Fruit fly (Drosophila melanogaster): ENCODE data around the gene CG14153.

The CG14153 gene

dm6 chr3L:10643228-10643627 lies at the start of gene CG14153:
Gene CG14153, plus strand, starts transcription at chr3L:10643528.
- TF ChIP-seq ttk (optimal IDR thresholded peaks at IDR 0.05) (no peak), Sin3A (optimal IDR thresholded peaks at IDR 0.05) (no peak), h (optimal IDR thresholded peaks at IDR 0.05) (no peak), insv (optimal IDR thresholded peaks at IDR 0.05) (no peak), Myc (optimal IDR thresholded peaks at IDR 0.05) (no peak), psq (optimal IDR thresholded peaks at IDR 0.05) (no peak)

dm6 chr3L:10599512-10599911 lies 43.8 kb upstream of the CG14153 start:
- TF ChIP-seq Sin3A (optimal IDR thresholded peaks at IDR 0.05) (no peak), psq (optimal IDR thresholded peaks at IDR 0.05) (no peak)

- TF ChIP-seq Myc (optimal IDR thresholded peaks at IDR 0.05): no peak
- no peak for TF ChIP-seq insv (optimal IDR thresholded peaks at IDR 0.05)
- no peak for TF ChIP-seq Sin3A (optimal IDR thresholded peaks at IDR 0.05)
- no peak for TF ChIP-seq h (optimal IDR thresholded peaks at IDR 0.05)
Measured at dm6 chr3L:10623476-10623875, 19.9 kb upstream of the CG14153 start, which contains the start of gene CG42521. Gene CG42521, minus strand, starts transcription at chr3L:10623576.

dm6 chr3L:10625499-10625898 lies 17.8 kb upstream of the CG14153 start, which contains the start of gene CG43127:
Gene CG43127, minus strand, starts transcription at chr3L:10625599.
- TF ChIP-seq psq (optimal IDR thresholded peaks at IDR 0.05) (no peak), h (optimal IDR thresholded peaks at IDR 0.05) (no peak), ttk (optimal IDR thresholded peaks at IDR 0.05) (no peak), Myc (optimal IDR thresholded peaks at IDR 0.05) (no peak), insv (optimal IDR thresholded peaks at IDR 0.05) (no peak), Sin3A (optimal IDR thresholded peaks at IDR 0.05) (no peak)

- TF ChIP-seq Sin3A (optimal IDR thresholded peaks at IDR 0.05): no peak
- TF ChIP-seq insv (optimal IDR thresholded peaks at IDR 0.05): no peak
Measured at dm6 chr3L:10626199-10626598, 17.1 kb upstream of the CG14153 start, which contains the start of gene CG34238. Gene CG34238, plus strand, starts transcription at chr3L:10626499.

dm6 chr3L:10628384-10628783 lies 14.9 kb upstream of the CG14153 start, which contains the start of gene CG14151:
Gene CG14151, minus strand, starts transcription at chr3L:10628484.
- no peak for TF ChIP-seq insv (optimal IDR thresholded peaks at IDR 0.05)
- no peak for TF ChIP-seq psq (optimal IDR thresholded peaks at IDR 0.05)
- no peak for TF ChIP-seq ttk (optimal IDR thresholded peaks at IDR 0.05)
- TF ChIP-seq h (optimal IDR thresholded peaks at IDR 0.05): no peak
- TF ChIP-seq Sin3A (optimal IDR thresholded peaks at IDR 0.05): no peak

dm6 chr3L:10629969-10630368 lies 13.4 kb upstream of the CG14153 start, which contains the start of gene CG42536:
Gene CG42536, minus strand, starts transcription at chr3L:10630069.
- TF ChIP-seq Sin3A (optimal IDR thresholded peaks at IDR 0.05): no peak
- no peak for TF ChIP-seq h (optimal IDR thresholded peaks at IDR 0.05)
- no peak for TF ChIP-seq ttk (optimal IDR thresholded peaks at IDR 0.05)
- no peak for TF ChIP-seq psq (optimal IDR thresholded peaks at IDR 0.05)
- no peak for TF ChIP-seq Myc (optimal IDR thresholded peaks at IDR 0.05)
- no peak for TF ChIP-seq insv (optimal IDR thresholded peaks at IDR 0.05)

dm6 chr3L:10630885-10631359 lies 12.4 kb upstream of the CG14153 start, which contains the start of the genes CG42535, CG34001 and hay:
Gene CG42535, minus strand, starts transcription at chr3L:10630935.
Gene CG34001, plus strand, starts transcription at chr3L:10631079.
Gene hay, plus strand, starts transcription at chr3L:10631079.
- TF ChIP-seq Myc (optimal IDR thresholded peaks at IDR 0.05) (no peak), ttk (optimal IDR thresholded peaks at IDR 0.05) (no peak)

- TF ChIP-seq Sin3A (optimal IDR thresholded peaks at IDR 0.05) (no peak), h (optimal IDR thresholded peaks at IDR 0.05) (no peak), psq (optimal IDR thresholded peaks at IDR 0.05) (no peak), ttk (optimal IDR thresholded peaks at IDR 0.05) (no peak), insv (optimal IDR thresholded peaks at IDR 0.05) (no peak), Myc (optimal IDR thresholded peaks at IDR 0.05) (no peak)
Measured at dm6 chr3L:10637819-10638218, 5.5 kb upstream of the CG14153 start, which contains the start of gene Cnep1r2. Gene Cnep1r2, plus strand, starts transcription at chr3L:10638146.

dm6 chr3L:10639440-10639839 lies 3.9 kb upstream of the CG14153 start, which contains the start of gene CG18628:
Gene CG18628, plus strand, starts transcription at chr3L:10639740.
- no peak for TF ChIP-seq insv (optimal IDR thresholded peaks at IDR 0.05)
- TF ChIP-seq Sin3A (optimal IDR thresholded peaks at IDR 0.05): no peak
- TF ChIP-seq h (optimal IDR thresholded peaks at IDR 0.05): no peak

dm6 chr3L:10641589-10641988 lies 1.7 kb upstream of the CG14153 start, which contains the start of gene CG14154:
Gene CG14154, plus strand, starts transcription at chr3L:10641889.
- no peak for TF ChIP-seq psq (optimal IDR thresholded peaks at IDR 0.05)
- no peak for TF ChIP-seq ttk (optimal IDR thresholded peaks at IDR 0.05)
- no peak for TF ChIP-seq insv (optimal IDR thresholded peaks at IDR 0.05)
- TF ChIP-seq Sin3A (optimal IDR thresholded peaks at IDR 0.05): no peak
- no peak for TF ChIP-seq Myc (optimal IDR thresholded peaks at IDR 0.05)
- no peak for TF ChIP-seq h (optimal IDR thresholded peaks at IDR 0.05)

- no peak for TF ChIP-seq Sin3A (optimal IDR thresholded peaks at IDR 0.05)
- no peak for TF ChIP-seq Myc (optimal IDR thresholded peaks at IDR 0.05)
- no peak for TF ChIP-seq ttk (optimal IDR thresholded peaks at IDR 0.05)
- no peak for TF ChIP-seq insv (optimal IDR thresholded peaks at IDR 0.05)
- no peak for TF ChIP-seq psq (optimal IDR thresholded peaks at IDR 0.05)
Measured at dm6 chr3L:10645965-10646364, 2.6 kb downstream of the CG14153 start.

dm6 chr3L:10647158-10647557 lies 3.8 kb downstream of the CG14153 start:
- no peak for TF ChIP-seq h (optimal IDR thresholded peaks at IDR 0.05)

dm6 chr3L:10648431-10648830 lies 5.1 kb downstream of the CG14153 start:
- TF ChIP-seq Myc (optimal IDR thresholded peaks at IDR 0.05) (no peak), psq (optimal IDR thresholded peaks at IDR 0.05) (no peak), insv (optimal IDR thresholded peaks at IDR 0.05) (no peak), h (optimal IDR thresholded peaks at IDR 0.05) (no peak), Sin3A (optimal IDR thresholded peaks at IDR 0.05) (no peak), ttk (optimal IDR thresholded peaks at IDR 0.05) (no peak)
